Fruit fly (Drosophila melanogaster) Kc167 (cell line): ENCODE data around the gene Brr2.

Experiments
- Myc ChIP-seq: fragments of >200 bp; optimal IDR thresholded peaks from 2 replicates; lab custom pipeline; 2017; ENCODE audit warnings: missing external identifiers
- Sin3A ChIP-seq: fragments of >200 bp; optimal IDR thresholded peaks from 2 replicates; lab custom pipeline; 2018; ENCODE audit warnings: missing external identifiers
- h ChIP-seq: fragments of >200 bp; optimal IDR thresholded peaks from 3 replicates; lab custom pipeline; 2018; ENCODE audit warnings: missing external identifiers
- insv ChIP-seq: fragments of >200 bp; optimal IDR thresholded peaks from 3 replicates; lab custom pipeline; 2018; ENCODE audit warnings: missing external identifiers
- psq ChIP-seq: fragments of >200 bp; optimal IDR thresholded peaks from 2 replicates; lab custom pipeline; 2017; ENCODE audit warnings: missing external identifiers
- ttk ChIP-seq: sonication (Bioruptor generic); optimal IDR thresholded peaks from 2 replicates; lab custom pipeline; 2017; ENCODE audit warnings: missing external identifiers

DNA sequence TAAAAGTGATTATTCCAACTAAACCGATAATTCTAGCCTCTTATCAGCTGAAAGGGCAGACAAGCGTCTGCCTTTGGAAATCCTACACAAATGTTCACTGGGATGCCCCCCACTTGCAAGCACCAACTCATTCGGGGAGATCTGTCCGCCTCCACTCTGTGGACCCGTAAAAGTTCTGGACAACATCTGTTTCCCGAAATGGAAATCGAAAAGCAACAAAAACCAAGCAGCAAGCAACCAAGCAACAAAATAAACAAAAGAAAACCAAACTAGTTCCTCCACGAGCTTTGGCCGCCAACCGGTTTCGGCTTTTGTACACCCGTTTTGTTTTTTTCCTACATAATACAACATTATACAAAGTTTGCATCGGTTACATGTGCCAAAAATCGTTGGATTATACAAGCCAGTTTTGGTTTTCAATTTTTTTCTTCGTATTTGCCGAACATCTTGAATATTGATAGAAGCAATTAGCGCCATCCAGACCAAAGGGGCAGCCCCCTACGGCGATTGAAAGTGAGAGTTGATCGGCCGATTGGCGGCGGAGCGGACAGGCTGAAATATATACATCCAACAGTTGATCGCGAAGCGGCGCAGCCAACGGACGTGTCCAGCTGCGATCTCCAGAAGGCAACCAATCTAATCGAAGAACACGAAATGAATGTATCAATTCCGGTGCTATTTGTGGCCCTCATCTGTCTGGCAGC lies 8.9 kb downstream of the Brr2 start, which contains the start of gene CG17032:
- TF ChIP-seq insv (no peak), ttk (lab: Kevin White, UChicago) (no peak), psq (no peak), Sin3A (lab: Kevin White, UChicago) (no peak), h (lab: Kevin White, UChicago) (no peak), Myc (lab: Kevin White, UChicago) (no peak)
